Worm (Caenorhabditis elegans) whole organism, young adult: ENCODE results near the gene unc-53.

Experiments
- B0261.1 ChIP-seq: sonication (generic microtip); optimal IDR thresholded peaks from 2 replicates; lab custom pipeline; 2016; ENCODE audit warnings: mild to moderate bottlenecking, missing genetic modification characterization, moderate library complexity, missing compliant biosample characterization
- ama-1 ChIP-seq, 3 experiments: fragments of 150-350 bp in 1 of 3; sonication (generic microtip) in 2 of 3; optimal IDR thresholded peaks; 2 replicates each; lab custom pipeline; 2014 to 2018; ENCODE audit warnings: missing biosample characterization in 2 of 3, missing genetic modification characterization in 2 of 3, missing genetic modification reagents in 2 of 3
- ccch-3 ChIP-seq: fragments of 200-800 bp; sonication (Bioruptor generic); optimal IDR thresholded peaks from 2 replicates; lab custom pipeline; 2018; ENCODE audit warnings: mild to moderate bottlenecking, missing genetic modification characterization, missing compliant biosample characterization
- ceh-79 ChIP-seq: sonication (generic microtip); optimal IDR thresholded peaks from 2 replicates; lab custom pipeline; 2017; ENCODE audit warnings: mild to moderate bottlenecking, missing genetic modification characterization, missing compliant biosample characterization
- dpl-1 ChIP-seq: fragments of 150-350 bp; optimal IDR thresholded peaks from 2 replicates; lab custom pipeline; 2014; ENCODE audit warnings: missing biosample characterization, missing genetic modification reagents, missing genetic modification characterization
- nhr-90 ChIP-seq: sonication (generic microtip); optimal IDR thresholded peaks from 2 replicates; lab custom pipeline; 2016; ENCODE audit warnings: missing genotype, mild to moderate bottlenecking, missing genetic modification characterization, missing compliant biosample characterization
- pha-4 ChIP-seq: fragments of 150-350 bp; sonication (generic microtip); optimal IDR thresholded peaks from 2 replicates; lab custom pipeline; 2014; ENCODE audit warnings: missing biosample characterization, missing genetic modification reagents, missing genetic modification characterization
- unc-62 ChIP-seq: fragments of 150-350 bp; optimal IDR thresholded peaks from 2 replicates; lab custom pipeline; 2014; ENCODE audit warnings: missing biosample characterization, missing genetic modification reagents, missing genetic modification characterization

DNA sequence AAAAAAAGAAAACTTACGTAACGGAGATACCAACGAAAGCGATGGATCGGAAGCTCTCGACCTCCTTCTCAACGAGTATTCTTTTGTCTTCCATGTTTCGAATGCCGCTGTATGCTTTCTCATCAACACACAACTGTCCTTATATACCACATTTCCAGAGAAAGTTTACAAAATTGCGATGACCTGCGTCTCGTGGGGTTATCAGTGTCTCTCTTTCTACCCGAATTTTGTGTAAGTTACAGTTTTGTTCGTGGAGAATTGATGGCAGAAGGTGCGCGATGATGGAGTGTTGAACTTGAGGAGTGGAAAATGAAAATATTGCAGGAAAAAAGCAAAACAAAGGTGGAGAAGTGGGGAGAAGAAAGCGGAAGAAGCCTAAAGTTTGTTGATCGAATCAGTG is 75.6 kb downstream of the unc-53 start, which contains the start of gene col-81:
- no peak for TF ChIP-seq pha-4 (tag; lab: Kevin White, UChicago)
- no peak for TF ChIP-seq unc-62 (GFP tag; lab: Kevin White, UChicago)
- TF ChIP-seq dpl-1 = no peak
- TF ChIP-seq ceh-79 = no peak
- TF ChIP-seq ccch-3 (GFP tag; lab: Kevin White, UChicago) = no peak
- TF ChIP-seq ama-1 (optimal IDR thresholded peaks at IDR 0.05; lab: Kevin White, UChicago) = no peak
- TF ChIP-seq ama-1 (GFP tag; optimal IDR thresholded peaks at IDR 0.05; lab: Kevin White, UChicago) = no peak
- TF ChIP-seq nhr-90 (tag; lab: Kevin White, UChicago) = no peak
- no peak for TF ChIP-seq B0261.1 (tag; lab: Kevin White, UChicago)
